Fruit fly (Drosophila melanogaster): ENCODE results near the gene BHD.

Gene BHD

dm6 chr3L:7254724-7255123 is 16.4 kb downstream of the BHD start:
- TF ChIP-seq Dif (GFP tag; optimal IDR thresholded peaks at IDR 0.05; ENCODE audit: partially characterized antibody) = no peak
- no peak for TF ChIP-seq ey (GFP tag; optimal IDR thresholded peaks at IDR 0.05)
- no peak for TF ChIP-seq CrebA (GFP tag; optimal IDR thresholded peaks at IDR 0.05; ENCODE audit: borderline replicate concordance)
- no peak for TF ChIP-seq Hnf4 (GFP tag; optimal IDR thresholded peaks at IDR 0.05)
- no peak for TF ChIP-seq Myc (optimal IDR thresholded peaks at IDR 0.05)
- TF ChIP-seq dsf (GFP tag; optimal IDR thresholded peaks at IDR 0.05; ENCODE audit: borderline replicate concordance) = no peak
- TF ChIP-seq brk (GFP tag; optimal IDR thresholded peaks at IDR 0.05) = no peak
- TF ChIP-seq foxo (GFP tag; optimal IDR thresholded peaks at IDR 0.05) = no peak
- no peak for TF ChIP-seq pan (optimal IDR thresholded peaks at IDR 0.05)
- TF ChIP-seq Mio (GFP tag; optimal IDR thresholded peaks at IDR 0.05) = no peak

dm6 chr3L:7258267-7258666 is 19.9 kb downstream of the BHD start:
- TF ChIP-seq foxo (GFP tag; optimal IDR thresholded peaks at IDR 0.05) = no peak
- TF ChIP-seq lola (GFP tag; optimal IDR thresholded peaks at IDR 0.05) = no peak
- no peak for TF ChIP-seq h (GFP tag; optimal IDR thresholded peaks at IDR 0.05)
- TF ChIP-seq sage (GFP tag; optimal IDR thresholded peaks at IDR 0.05) = no peak
- no peak for TF ChIP-seq Rel (GFP tag; optimal IDR thresholded peaks at IDR 0.05)
- TF ChIP-seq Rel (tag; optimal IDR thresholded peaks at IDR 0.05) = no peak
- TF ChIP-seq Myc (optimal IDR thresholded peaks at IDR 0.05) = no peak
- TF ChIP-seq woc (GFP tag; optimal IDR thresholded peaks at IDR 0.05) = no peak
- TF ChIP-seq pan (optimal IDR thresholded peaks at IDR 0.05) = no peak
- TF ChIP-seq N (GFP tag; optimal IDR thresholded peaks at IDR 0.05) = no peak
- TF ChIP-seq Mio (GFP tag; optimal IDR thresholded peaks at IDR 0.05) = no peak
- TF ChIP-seq HLH106 (tag; optimal IDR thresholded peaks at IDR 0.05) = no peak

- peak; percentile 31 for TF ChIP-seq h (GFP tag; optimal IDR thresholded peaks at IDR 0.05)
- no peak for TF ChIP-seq woc (GFP tag; optimal IDR thresholded peaks at IDR 0.05)
- no peak for TF ChIP-seq jim (GFP tag; optimal IDR thresholded peaks at IDR 0.05)
- no peak for TF ChIP-seq Hr83 (GFP tag; optimal IDR thresholded peaks at IDR 0.05; ENCODE audit: poor library complexity, severe bottlenecking)
- TF ChIP-seq pan (optimal IDR thresholded peaks at IDR 0.05) = no peak
- TF ChIP-seq rgr (GFP tag; optimal IDR thresholded peaks at IDR 0.05) = no peak
These were observed 24.1 kb downstream of the BHD start for dm6 chr3L:7262471-7262870.

dm6 chr3L:7263757-7264516 is 25.6 kb downstream of the BHD start, which contains the start of gene CG14830:
Gene CG14830 (minus strand): TSS chr3L:7263920.
- TF ChIP-seq Dfd (GFP tag; optimal IDR thresholded peaks at IDR 0.05) (no peak), foxo (GFP tag; optimal IDR thresholded peaks at IDR 0.05) (no peak), usp (GFP tag; optimal IDR thresholded peaks at IDR 0.05) (no peak), CG9705 (GFP tag; optimal IDR thresholded peaks at IDR 0.05) (no peak), Hnf4 (GFP tag; optimal IDR thresholded peaks at IDR 0.05) (no peak), brk (GFP tag; optimal IDR thresholded peaks at IDR 0.05) (no peak), ey (GFP tag; optimal IDR thresholded peaks at IDR 0.05) (no peak), Vsx2 (GFP tag; optimal IDR thresholded peaks at IDR 0.05; ENCODE audit: partially characterized antibody) (peak; percentile 81), Mio (GFP tag; optimal IDR thresholded peaks at IDR 0.05) (no peak), Hr83 (GFP tag; optimal IDR thresholded peaks at IDR 0.05; ENCODE audit: poor library complexity, severe bottlenecking) (no peak), psq (GFP tag; optimal IDR thresholded peaks at IDR 0.05) (no peak), Rel (GFP tag; optimal IDR thresholded peaks at IDR 0.05) (no peak), Rel (tag; optimal IDR thresholded peaks at IDR 0.05) (no peak), br (GFP tag; optimal IDR thresholded peaks at IDR 0.05) (no peak), Sp1 (GFP tag; optimal IDR thresholded peaks at IDR 0.05) (no peak), OdsH (GFP tag; optimal IDR thresholded peaks at IDR 0.05) (no peak), rgr (GFP tag; optimal IDR thresholded peaks at IDR 0.05) (no peak), GATAd (GFP tag; optimal IDR thresholded peaks at IDR 0.05) (no peak), pan (optimal IDR thresholded peaks at IDR 0.05) (no peak), CG32264 (GFP tag; optimal IDR thresholded peaks at IDR 0.05) (no peak), fru (GFP tag; optimal IDR thresholded peaks at IDR 0.05) (peak; percentile 3), sv (GFP tag; optimal IDR thresholded peaks at IDR 0.05) (no peak), Hr78 (GFP tag; optimal IDR thresholded peaks at IDR 0.05) (no peak), h (GFP tag; optimal IDR thresholded peaks at IDR 0.05) (no peak), jim (GFP tag; optimal IDR thresholded peaks at IDR 0.05) (peak; percentile 61), dsf (GFP tag; optimal IDR thresholded peaks at IDR 0.05; ENCODE audit: borderline replicate concordance) (no peak), lola (GFP tag; optimal IDR thresholded peaks at IDR 0.05) (no peak), Dif (GFP tag; optimal IDR thresholded peaks at IDR 0.05; ENCODE audit: partially characterized antibody) (peak; percentile 90), CrebA (GFP tag; optimal IDR thresholded peaks at IDR 0.05; ENCODE audit: borderline replicate concordance) (no peak), HLH106 (tag; optimal IDR thresholded peaks at IDR 0.05) (no peak), dl (GFP tag; optimal IDR thresholded peaks at IDR 0.05; ENCODE audit: insufficient read depth in 1 of 2, partially characterized antibody in 2 of 2) (peak; percentile 63 to 77), N (GFP tag; optimal IDR thresholded peaks at IDR 0.05) (no peak), woc (GFP tag; optimal IDR thresholded peaks at IDR 0.05) (no peak), sage (GFP tag; optimal IDR thresholded peaks at IDR 0.05) (no peak), tai (GFP tag; optimal IDR thresholded peaks at IDR 0.05) (no peak), dmrt93B (GFP tag; optimal IDR thresholded peaks at IDR 0.05) (no peak), Abd-B (GFP tag; optimal IDR thresholded peaks at IDR 0.05) (no peak)
